Worm (Caenorhabditis elegans) whole organism, L1 larva: ENCODE data around the gene taf-6.1.
A peak's percentile ranks its signal among the peaks of the same experiment; 100 is the strongest.

Experiments
- C16A3.4 ChIP-seq: fragments of 150-350 bp; optimal IDR thresholded peaks from 2 replicates; lab custom pipeline; 2014; ENCODE audit warnings: missing biosample characterization, missing genetic modification characterization
- blmp-1 ChIP-seq: fragments of 150-350 bp; optimal IDR thresholded peaks from 2 replicates; lab custom pipeline; 2014; ENCODE audit warnings: missing biosample characterization, missing genetic modification characterization
- ceh-8 ChIP-seq: fragments of 200-800 bp; sonication (Bioruptor generic); optimal IDR thresholded peaks from 2 replicates; lab custom pipeline; 2018; ENCODE audit warnings: mild to moderate bottlenecking, missing genetic modification characterization, moderate library complexity, missing compliant biosample characterization
- ceh-82 ChIP-seq, 3 experiments: fragments of 150-350 bp in 1 of 3; sonication (generic microtip) in 2 of 3; optimal IDR thresholded peaks; 2 replicates each; lab custom pipeline; 2014 to 2017; ENCODE audit warnings: missing biosample characterization in 3 of 3, missing genetic modification characterization in 3 of 3
- ceh-88 ChIP-seq: fragments of 200-800 bp; sonication (Bioruptor generic); IDR thresholded peaks from 2 replicates; pipeline ENCODE4 v1.3.6; 2022; ENCODE audit warnings: missing genetic modification characterization, missing compliant biosample characterization
- ceh-90 ChIP-seq: sonication (generic microtip); optimal IDR thresholded peaks from 2 replicates; lab custom pipeline; 2016; ENCODE audit warnings: missing genetic modification characterization, missing compliant biosample characterization
- dpl-1 ChIP-seq, 3 experiments: fragments of 150-350 bp in 2 of 3; sonication (generic microtip) in 1 of 3; optimal IDR thresholded peaks; 2 replicates each; lab custom pipeline; 2014 to 2017; ENCODE audit warnings: missing biosample characterization in 3 of 3, missing genetic modification characterization in 3 of 3, missing genetic modification reagents in 3 of 3
- dsc-1 ChIP-seq: sonication (generic microtip); optimal IDR thresholded peaks from 2 replicates; lab custom pipeline; 2016; ENCODE audit warnings: mild to moderate bottlenecking, missing genetic modification characterization, missing compliant biosample characterization
- efl-1 ChIP-seq, 4 experiments: fragments of 150-350 bp; optimal IDR thresholded peaks in 3 of 4; peaks in 1 of 4; 1 replicate in 1 of 4; 2 replicates in 3 of 4; lab custom pipeline; 2014; ENCODE audit warnings: missing biosample characterization in 2 of 4, missing genetic modification characterization in 2 of 4, missing genetic modification reagents in 2 of 4
- efl-3 ChIP-seq: fragments of 200-800 bp; sonication (Bioruptor generic); optimal IDR thresholded peaks from 2 replicates; lab custom pipeline; 2018; ENCODE audit warnings: mild to moderate bottlenecking, missing genetic modification characterization, missing compliant biosample characterization
- egl-13 ChIP-seq: sonication (generic microtip); optimal IDR thresholded peaks from 2 replicates; lab custom pipeline; 2016; ENCODE audit warnings: missing genotype, missing genetic modification reagents, missing genetic modification characterization, missing compliant biosample characterization
- elt-3 ChIP-seq, 6 experiments: fragments of 150-350 bp in 1 of 6; sonication (generic microtip); optimal IDR thresholded peaks; 2 replicates each; lab custom pipeline; 2017 to 2018; ENCODE audit warnings: missing biosample characterization in 6 of 6, missing genetic modification characterization in 6 of 6, inconsistent platforms in 1 of 6
- fkh-8 ChIP-seq: sonication (generic microtip); optimal IDR thresholded peaks from 2 replicates; lab custom pipeline; 2016; ENCODE audit warnings: mild to moderate bottlenecking, missing genetic modification characterization, missing compliant biosample characterization
- grh-1 ChIP-seq: fragments of 200-800 bp; sonication (Bioruptor generic); IDR thresholded peaks from 2 replicates; pipeline ENCODE4 v1.3.6; 2022; ENCODE audit warnings: missing genetic modification reagents, missing genetic modification characterization, missing compliant biosample characterization
- hlh-4 ChIP-seq: sonication (generic microtip); optimal IDR thresholded peaks from 2 replicates; lab custom pipeline; 2016; ENCODE audit warnings: mild to moderate bottlenecking, missing genetic modification characterization, missing compliant biosample characterization
- isw-1 ChIP-seq: fragments of 200-800 bp; sonication (Bioruptor generic); IDR thresholded peaks from 2 replicates; pipeline ENCODE4 v1.3.6; 2022; ENCODE audit warnings: missing genetic modification characterization, missing compliant biosample characterization
- lin-13 ChIP-seq: fragments of 150-350 bp; optimal IDR thresholded peaks from 2 replicates; lab custom pipeline; 2014; ENCODE audit warnings: missing biosample characterization, missing genetic modification reagents, missing genetic modification characterization
- lin-14 ChIP-seq: fragments of 200-800 bp; sonication (Bioruptor generic); optimal IDR thresholded peaks from 2 replicates; lab custom pipeline; 2018; ENCODE audit warnings: mild to moderate bottlenecking, missing genetic modification characterization, moderate library complexity, missing compliant biosample characterization
- lin-15B ChIP-seq: fragments of 150-350 bp; sonication (generic microtip); optimal IDR thresholded peaks from 3 replicates; lab custom pipeline; 2014; ENCODE audit warnings: missing biosample characterization, missing genetic modification characterization
- lin-35 ChIP-seq, 2 experiments: fragments of 150-350 bp; optimal IDR thresholded peaks; 2 replicates each; lab custom pipeline; 2014; ENCODE audit warnings: missing biosample characterization in 2 of 2, missing genetic modification characterization in 2 of 2, missing genetic modification reagents in 2 of 2
- lsy-2 ChIP-seq, 2 experiments: fragments of 150-350 bp; optimal IDR thresholded peaks; 2 replicates each; lab custom pipeline; 2014; ENCODE audit warnings: missing biosample characterization in 2 of 2, missing genetic modification characterization in 2 of 2
- mab-9 ChIP-seq: fragments of 200-800 bp; sonication (Bioruptor generic); IDR thresholded peaks from 2 replicates; pipeline ENCODE4 v1.3.6; 2022; ENCODE audit warnings: missing genetic modification reagents, missing genetic modification characterization, missing compliant biosample characterization
- mep-1 ChIP-seq: fragments of 150-350 bp; optimal IDR thresholded peaks from 2 replicates; lab custom pipeline; 2014; ENCODE audit warnings: missing biosample characterization, missing genetic modification characterization
- nhr-19 ChIP-seq: fragments of 200-800 bp; sonication (Bioruptor generic); conservative IDR thresholded peaks from 2 replicates; pipeline ENCODE4 v1.3.6; 2022; ENCODE audit warnings: missing genetic modification characterization, missing compliant biosample characterization
- nhr-20 ChIP-seq: sonication (generic microtip); optimal IDR thresholded peaks from 2 replicates; lab custom pipeline; 2016; ENCODE audit warnings: mild to moderate bottlenecking, missing genetic modification characterization, missing compliant biosample characterization
- nhr-47 ChIP-seq: sonication (generic microtip); optimal IDR thresholded peaks from 2 replicates; lab custom pipeline; 2016; ENCODE audit warnings: mild to moderate bottlenecking, missing genetic modification characterization, moderate library complexity, missing compliant biosample characterization
- nhr-71 ChIP-seq: sonication (generic microtip); optimal IDR thresholded peaks from 2 replicates; lab custom pipeline; 2016; ENCODE audit warnings: mild to moderate bottlenecking, missing genetic modification characterization, moderate library complexity, missing compliant biosample characterization
- nhr-85 ChIP-seq: sonication (generic microtip); peaks from one replicate; lab custom pipeline; 2016; ENCODE audit warnings: missing genetic modification characterization, inconsistent platforms, missing compliant biosample characterization
- nhr-90 ChIP-seq: sonication (generic microtip); optimal IDR thresholded peaks from 2 replicates; lab custom pipeline; 2016; ENCODE audit warnings: mild to moderate bottlenecking, missing genetic modification characterization, missing compliant biosample characterization; ENCODE audit not compliant: poor library complexity
- pax-3 ChIP-seq: fragments of 200-800 bp; sonication (Bioruptor generic); optimal IDR thresholded peaks from 2 replicates; lab custom pipeline; 2018; ENCODE audit warnings: mild to moderate bottlenecking, missing genetic modification characterization, moderate library complexity, missing compliant biosample characterization
- rnt-1 ChIP-seq: sonication (generic microtip); optimal IDR thresholded peaks from 2 replicates; lab custom pipeline; 2016; ENCODE audit warnings: mild to moderate bottlenecking, missing genetic modification characterization, moderate library complexity, missing compliant biosample characterization
- snu-23 ChIP-seq: sonication (generic microtip); optimal IDR thresholded peaks from 2 replicates; lab custom pipeline; 2016; ENCODE audit warnings: missing genetic modification characterization, missing compliant biosample characterization
- sox-4 ChIP-seq: sonication (generic microtip); optimal IDR thresholded peaks from 2 replicates; lab custom pipeline; 2016; ENCODE audit warnings: missing genetic modification characterization, missing compliant biosample characterization
- swsn-7 ChIP-seq: sonication (generic microtip); optimal IDR thresholded peaks from 2 replicates; lab custom pipeline; 2016; ENCODE audit warnings: missing genetic modification characterization, missing compliant biosample characterization
- tbx-2 ChIP-seq: sonication (generic microtip); optimal IDR thresholded peaks from 2 replicates; lab custom pipeline; 2016; ENCODE audit warnings: missing genetic modification characterization, missing compliant biosample characterization
- unc-86 ChIP-seq: sonication (generic microtip); optimal IDR thresholded peaks from 2 replicates; lab custom pipeline; 2016; ENCODE audit warnings: missing genetic modification characterization, missing compliant biosample characterization
- unc-98 ChIP-seq: fragments of 200-800 bp; sonication (Bioruptor generic); IDR thresholded peaks from 2 replicates; pipeline ENCODE4 v1.3.6; 2022; ENCODE audit warnings: missing genetic modification characterization, missing compliant biosample characterization
- vab-15 ChIP-seq: sonication (generic microtip); optimal IDR thresholded peaks from 2 replicates; lab custom pipeline; 2017; ENCODE audit warnings: missing genotype, mild to moderate bottlenecking, missing genetic modification characterization, missing compliant biosample characterization
- xbp-1 ChIP-seq: sonication (generic microtip); optimal IDR thresholded peaks from 2 replicates; lab custom pipeline; 2016; ENCODE audit warnings: missing genetic modification characterization, missing compliant biosample characterization
- ztf-11 ChIP-seq, 2 experiments: sonication (generic microtip); optimal IDR thresholded peaks; 2 replicates each; lab custom pipeline; 2016 to 2017; ENCODE audit warnings: missing genetic modification characterization in 2 of 2, missing biosample characterization in 1 of 2, missing compliant biosample characterization in 1 of 2

The taf-6.1 gene

DNA sequence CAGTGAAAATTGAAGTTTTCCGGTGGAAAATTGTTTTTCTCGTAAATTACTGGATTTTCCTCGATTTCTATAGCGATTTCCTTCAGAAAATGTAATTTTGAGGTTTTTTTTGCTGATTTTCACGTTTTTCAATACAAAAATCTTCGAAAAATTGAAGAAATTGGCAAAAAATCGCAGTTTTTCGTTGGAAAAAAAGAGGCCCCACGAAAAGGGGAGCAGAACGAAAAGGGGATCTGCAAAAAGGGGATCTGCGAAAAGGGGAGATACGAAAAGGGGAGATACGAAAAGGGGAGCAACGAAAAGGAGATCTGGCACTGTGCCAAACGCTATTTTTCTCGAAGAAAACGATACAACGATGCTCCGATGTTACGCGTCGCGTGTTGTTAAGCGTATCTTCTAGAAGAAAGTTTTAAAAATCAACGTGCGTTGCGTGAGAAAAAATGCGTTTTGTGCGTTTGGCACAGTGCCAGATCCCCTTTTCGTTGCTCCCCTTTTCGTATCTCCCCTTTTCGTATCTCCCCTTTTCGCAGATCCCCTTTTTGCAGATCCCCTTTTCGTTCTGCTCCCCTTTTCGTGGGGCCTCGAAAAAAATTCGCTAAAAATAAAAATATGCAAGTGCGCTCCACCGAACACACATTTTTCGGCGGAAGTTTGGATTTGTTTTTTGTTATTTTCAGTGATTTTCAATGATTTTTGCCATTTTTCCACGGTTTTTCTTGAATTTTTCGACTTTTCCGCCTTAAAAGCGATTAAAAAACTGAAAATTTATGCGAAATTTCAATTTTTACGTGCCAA lies 6.7 kb downstream of the taf-6.1 start:
- TF ChIP-seq sox-4 (tag; lab: Kevin White, UChicago) (peak; percentile 39), C16A3.4 (tag; lab: Kevin White, UChicago) (peak; percentile 32), efl-1 (optimal IDR thresholded peaks at IDR 0.05; lab: Kevin White, UChicago) (peak; percentile 50 to 76), efl-1 (GFP tag; optimal IDR thresholded peaks at IDR 0.05 in 1 of 2; lab: Kevin White, UChicago) (peak; percentile 84 to 98), tbx-2 (tag; lab: Kevin White, UChicago) (peak; percentile 44), nhr-71 (tag; lab: Kevin White, UChicago) (peak; percentile 67), dpl-1 (GFP tag; optimal IDR thresholded peaks at IDR 0.05; lab: Kevin White, UChicago) (peak; percentile 61 to 83 (median 75)), ztf-11 (tag; optimal IDR thresholded peaks at IDR 0.05; lab: Kevin White, UChicago) (peak in 1 of 2 experiments; percentile 77), fkh-8 (tag; lab: Kevin White, UChicago) (peak; percentile 67), ceh-88 (GFP tag; lab: Robert Waterston, UW) (peak; percentile 71), lin-35 (GFP tag; optimal IDR thresholded peaks at IDR 0.05; lab: Kevin White, UChicago) (peak; percentile 50 to 91), lin-15B (tag; lab: Kevin White, UChicago) (peak; percentile 34), lsy-2 (tag; optimal IDR thresholded peaks at IDR 0.05; lab: Kevin White, UChicago) (peak in 1 of 2 experiments; percentile 50), elt-3 (tag; optimal IDR thresholded peaks at IDR 0.05; lab: Kevin White, UChicago) (peak in 1 of 6 experiments; percentile 31), isw-1 (GFP tag; lab: Robert Waterston, UW) (peak; percentile 69), nhr-85 (tag; lab: Kevin White, UChicago) (peak; percentile 71), xbp-1 (tag; lab: Kevin White, UChicago) (peak; percentile 45), egl-13 (tag; lab: Kevin White, UChicago) (peak; percentile 49), nhr-20 (peak; percentile 53), blmp-1 (tag; lab: Kevin White, UChicago) (peak; percentile 31), ceh-8 (GFP tag; lab: Kevin White, UChicago) (peak; percentile 12), dsc-1 (tag; lab: Kevin White, UChicago) (peak; percentile 25), ceh-82 (tag; optimal IDR thresholded peaks at IDR 0.05; lab: Kevin White, UChicago) (peak; percentile 15 to 36 (median 16)), swsn-7 (peak; percentile 40), mab-9 (peak; percentile 76), unc-98 (GFP tag; lab: Robert Waterston, UW) (peak; percentile 62), snu-23 (GFP tag; lab: Kevin White, UChicago) (peak; percentile 49), rnt-1 (tag; lab: Kevin White, UChicago) (peak; percentile 88), grh-1 (GFP tag; lab: Robert Waterston, UW) (0 out of 2 replicates have a peak, but pooled peaks have one; percentile 23), nhr-90 (tag; lab: Kevin White, UChicago) (peak; percentile 49), mep-1 (peak; percentile 24), lin-14 (GFP tag; lab: Kevin White, UChicago) (peak; percentile 56), nhr-47 (peak; percentile 71), unc-86 (tag; lab: Kevin White, UChicago) (peak; percentile 46), lin-13 (GFP tag; lab: Kevin White, UChicago) (peak; percentile 41), nhr-19 (GFP tag; lab: Robert Waterston, UW) (peak; percentile 67), pax-3 (peak; percentile 49)

DNA sequence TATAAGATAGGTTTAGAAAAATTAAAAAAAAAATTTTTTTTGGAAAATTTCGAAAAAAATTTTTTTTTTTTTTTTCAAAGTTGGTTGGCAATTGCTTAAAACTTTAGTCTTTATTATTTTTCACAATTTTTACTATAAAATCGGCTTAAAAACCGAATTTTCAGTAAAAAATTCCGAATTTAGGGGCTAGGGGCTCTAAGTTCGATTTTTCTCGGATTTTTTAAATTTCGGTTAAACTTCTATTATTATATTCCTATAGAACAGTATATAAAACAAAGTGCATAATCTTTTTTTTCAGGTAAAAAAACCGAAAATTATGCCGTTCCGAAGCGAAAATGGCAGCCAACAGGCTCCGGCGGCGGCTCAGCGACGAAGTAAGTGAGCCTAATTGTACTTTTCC lies 8.7 kb downstream of the taf-6.1 start, which contains the start of gene pod-2:
Gene pod-2 (plus strand): TSS at position 301 of the 400 bp plus-strand sequence.
- TF ChIP-seq efl-3 (no peak), hlh-4 (tag; lab: Kevin White, UChicago) (no peak), vab-15 (tag; lab: Kevin White, UChicago) (no peak), nhr-47 (no peak), ceh-90 (tag; lab: Kevin White, UChicago) (no peak), egl-13 (tag; lab: Kevin White, UChicago) (no peak)
